Worm (Caenorhabditis elegans): ENCODE data around the gene W02A2.12.

DNA sequence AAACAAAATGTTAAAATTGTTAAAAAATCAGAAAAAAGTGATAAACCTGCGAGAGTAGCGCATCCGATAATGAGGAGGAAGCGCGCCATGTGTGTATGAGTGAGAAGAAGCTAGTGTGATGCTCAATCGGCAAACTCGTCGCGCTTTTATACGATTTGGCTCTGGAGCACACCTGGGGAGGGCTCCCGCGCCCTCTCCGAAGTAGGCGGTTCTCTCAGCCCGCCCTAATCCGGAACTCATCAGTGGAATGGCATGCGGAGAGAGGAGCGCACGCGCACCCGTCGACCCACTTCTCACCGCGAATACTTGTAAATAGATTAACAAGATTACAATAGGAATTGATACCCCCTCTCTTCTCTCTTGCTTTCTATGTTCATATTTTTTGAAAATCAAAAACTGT, 17.3 kb downstream of the W02A2.12 start, which contains the start of gene pqn-74:
- TF ChIP-seq hnd-1 (tag; optimal IDR thresholded peaks at IDR 0.05): no peak
- no peak for TF ChIP-seq flt-1 (GFP tag; IDR thresholded peaks at IDR 0.05)
- TF ChIP-seq hmbx-1 (tag; optimal IDR thresholded peaks at IDR 0.05): no peak
- TF ChIP-seq ceh-36 (tag; optimal IDR thresholded peaks at IDR 0.05): no peak
- TF ChIP-seq pes-1 (GFP tag; IDR thresholded peaks at IDR 0.05): no peak
- TF ChIP-seq ceh-13 (GFP tag; optimal IDR thresholded peaks at IDR 0.05): no peak
- TF ChIP-seq aly-1 (tag; optimal IDR thresholded peaks at IDR 0.05): no peak
- TF ChIP-seq tbx-11 (GFP tag; IDR thresholded peaks at IDR 0.05): no peak
- TF ChIP-seq ama-1 (optimal IDR thresholded peaks at IDR 0.05): no peak
- no peak for TF ChIP-seq B0310.2 (tag; optimal IDR thresholded peaks at IDR 0.05)
- TF ChIP-seq scrt-1 (GFP tag; IDR thresholded peaks at IDR 0.05): no peak
- no peak for TF ChIP-seq ets-7 (tag; optimal IDR thresholded peaks at IDR 0.05)
- TF ChIP-seq F13C5.2 (tag; optimal IDR thresholded peaks at IDR 0.05): no peak
